Worm (Caenorhabditis elegans): ENCODE data around the gene gbh-1.

ce11 chrII:10731552-10731951, 37.9 kb upstream of the gbh-1 start, which contains the start of gene glb-12:
- TF ChIP-seq hmg-1.2 (GFP tag; IDR thresholded peaks at IDR 0.05) = no peak
- TF ChIP-seq atf-7 (tag; optimal IDR thresholded peaks at IDR 0.05) = no peak
- TF ChIP-seq unc-62 (GFP tag; optimal IDR thresholded peaks at IDR 0.05) = no peak
- no peak for TF ChIP-seq dpl-1 (GFP tag; optimal IDR thresholded peaks at IDR 0.05)
- TF ChIP-seq attf-3 (GFP tag; conservative IDR thresholded peaks at IDR 0.05) = no peak
- TF ChIP-seq tbp1 (GFP tag; optimal IDR thresholded peaks at IDR 0.05) = no peak
- TF ChIP-seq Y56A3A.18 (GFP tag; IDR thresholded peaks at IDR 0.05) = no peak
- no peak for TF ChIP-seq ets-4 (GFP tag; optimal IDR thresholded peaks at IDR 0.05)
- TF ChIP-seq ama-1 (optimal IDR thresholded peaks at IDR 0.05) = no peak
- no peak for TF ChIP-seq ama-1 (GFP tag; optimal IDR thresholded peaks at IDR 0.05)
